Worm (Caenorhabditis elegans) whole organism, L2 larva: ENCODE measurements around the gene chpf-1.

Source experiments
- blmp-1 ChIP-seq: sonication (generic microtip); optimal IDR thresholded peaks from 2 replicates; lab custom pipeline; 2017; ENCODE audit warnings: missing genetic modification characterization, mild to moderate bottlenecking, missing compliant biosample characterization, antibody characterized with exemption, moderate library complexity; ENCODE audit not compliant: insufficient read depth
- lin-13 ChIP-seq: fragments of 150-350 bp; optimal IDR thresholded peaks from 2 replicates; lab custom pipeline; 2014; ENCODE audit warnings: missing biosample characterization, missing genetic modification reagents, missing genetic modification characterization
- lin-39 ChIP-seq: fragments of 150-350 bp; optimal IDR thresholded peaks from 2 replicates; lab custom pipeline; 2014; ENCODE audit warnings: missing biosample characterization, missing genetic modification reagents, missing genetic modification characterization
- nhr-21 ChIP-seq: fragments of 150-350 bp; optimal IDR thresholded peaks from 2 replicates; lab custom pipeline; 2014; ENCODE audit warnings: missing biosample characterization, missing genetic modification characterization
- nhr-237 ChIP-seq: fragments of 150-350 bp; optimal IDR thresholded peaks from 2 replicates; lab custom pipeline; 2014; ENCODE audit warnings: missing biosample characterization, missing genetic modification characterization
- snpc-4 ChIP-seq: fragments of 150-350 bp; optimal IDR thresholded peaks from 2 replicates; lab custom pipeline; 2014; ENCODE audit warnings: missing biosample characterization, missing genetic modification characterization
- unc-62 ChIP-seq: fragments of 150-350 bp; optimal IDR thresholded peaks from 2 replicates; lab custom pipeline; 2014; ENCODE audit warnings: missing biosample characterization, missing genetic modification reagents, missing genetic modification characterization

DNA sequence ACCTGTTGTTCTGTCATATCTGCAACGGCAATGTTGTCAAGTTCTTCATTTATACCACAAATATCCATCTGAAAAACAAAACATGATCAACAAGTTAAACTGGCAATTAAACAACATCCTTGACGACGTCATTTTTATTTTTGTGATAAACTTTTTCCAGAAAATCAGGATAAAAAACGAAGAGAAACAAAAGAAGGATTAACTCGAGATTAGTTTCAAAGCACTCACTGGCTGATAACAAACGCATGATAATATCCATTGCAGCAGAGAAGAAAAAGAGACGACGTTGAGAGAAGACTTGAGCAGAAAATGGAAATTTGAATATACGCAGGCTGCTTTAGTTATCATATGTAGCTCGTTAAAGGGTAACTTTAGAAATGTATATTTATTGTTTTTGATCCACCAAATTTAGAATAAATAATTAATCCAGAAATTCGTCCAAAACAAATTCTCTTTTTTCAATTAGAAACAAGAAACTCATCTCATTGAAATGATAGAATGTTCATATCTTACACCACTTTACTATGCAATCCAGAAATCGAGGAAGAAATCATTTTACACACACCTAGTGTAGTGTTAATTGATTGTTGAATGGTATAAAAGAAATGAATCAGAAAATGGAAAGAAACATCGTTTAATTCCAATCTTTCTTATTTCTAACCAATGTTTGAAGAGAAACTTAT is 38.0 kb upstream of the chpf-1 start, which contains the start of the genes C12D8.21 and col-148:
- no peak for TF ChIP-seq lin-39 (tag; lab: Kevin White, UChicago)
- no peak for TF ChIP-seq snpc-4
- no peak for TF ChIP-seq blmp-1 (tag; lab: Kevin White, UChicago)
- no peak for TF ChIP-seq lin-13 (GFP tag; lab: Kevin White, UChicago)
- no peak for TF ChIP-seq nhr-237 (tag; lab: Kevin White, UChicago)
- no peak for TF ChIP-seq nhr-21
- no peak for TF ChIP-seq unc-62 (GFP tag; lab: Kevin White, UChicago)
